Worm (Caenorhabditis elegans): ENCODE results near the gene F14F9.5.

ce11 chrV:5080853-5081338, 46.0 kb upstream of the F14F9.5 start, which contains the start of gene Y58A7A.3:
- TF ChIP-seq tbx-11 (GFP tag; IDR thresholded peaks at IDR 0.05), result no peak
- no peak for TF ChIP-seq hnd-1 (tag; optimal IDR thresholded peaks at IDR 0.05)
